Worm (Caenorhabditis elegans): ENCODE results near the gene K10D11.5.

Gene K10D11.5

DNA sequence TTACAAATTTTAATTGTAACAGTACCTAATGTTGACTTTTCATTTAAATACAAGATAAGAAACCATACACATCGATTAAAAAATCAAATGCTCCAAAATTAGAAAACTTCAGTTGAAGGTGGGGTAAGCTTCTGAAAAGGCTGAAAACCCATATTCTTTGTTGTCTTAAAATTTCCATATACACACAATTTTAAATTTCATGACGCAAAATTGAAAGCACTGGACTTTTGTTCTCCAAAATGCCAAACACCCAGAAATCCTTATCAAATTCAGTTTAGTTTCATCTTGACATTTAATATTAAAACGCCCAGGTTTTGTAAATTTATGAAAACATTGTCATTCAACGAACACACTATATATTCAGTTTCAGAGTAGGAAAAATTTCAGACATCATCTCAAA lies 31.5 kb downstream of the K10D11.5 start, which contains the start of gene F55G11.7:
F55G11.7 (plus strand) TSS at position 301 of the 400 bp plus-strand sequence.
- TF ChIP-seq hmg-4 (GFP tag; optimal IDR thresholded peaks at IDR 0.05) (no peak), sea-1 (GFP tag; conservative IDR thresholded peaks at IDR 0.05) (no peak), ets-7 (tag; optimal IDR thresholded peaks at IDR 0.05) (no peak), ama-1 (optimal IDR thresholded peaks at IDR 0.05) (no peak), pes-1 (GFP tag; IDR thresholded peaks at IDR 0.05) (no peak), scrt-1 (GFP tag; IDR thresholded peaks at IDR 0.05) (no peak), flt-1 (GFP tag; IDR thresholded peaks at IDR 0.05) (no peak), aly-1 (tag; optimal IDR thresholded peaks at IDR 0.05) (no peak), hmbx-1 (tag; optimal IDR thresholded peaks at IDR 0.05) (no peak), ceh-13 (GFP tag; optimal IDR thresholded peaks at IDR 0.05) (no peak), F13C5.2 (tag; optimal IDR thresholded peaks at IDR 0.05) (no peak), hnd-1 (tag; optimal IDR thresholded peaks at IDR 0.05) (no peak), tra-4 (tag; optimal IDR thresholded peaks at IDR 0.05) (no peak), ceh-36 (tag; optimal IDR thresholded peaks at IDR 0.05) (no peak), tbx-11 (GFP tag; IDR thresholded peaks at IDR 0.05) (no peak), B0310.2 (tag; optimal IDR thresholded peaks at IDR 0.05) (no peak), tbx-37 (GFP tag; conservative IDR thresholded peaks at IDR 0.05) (no peak)

DNA sequence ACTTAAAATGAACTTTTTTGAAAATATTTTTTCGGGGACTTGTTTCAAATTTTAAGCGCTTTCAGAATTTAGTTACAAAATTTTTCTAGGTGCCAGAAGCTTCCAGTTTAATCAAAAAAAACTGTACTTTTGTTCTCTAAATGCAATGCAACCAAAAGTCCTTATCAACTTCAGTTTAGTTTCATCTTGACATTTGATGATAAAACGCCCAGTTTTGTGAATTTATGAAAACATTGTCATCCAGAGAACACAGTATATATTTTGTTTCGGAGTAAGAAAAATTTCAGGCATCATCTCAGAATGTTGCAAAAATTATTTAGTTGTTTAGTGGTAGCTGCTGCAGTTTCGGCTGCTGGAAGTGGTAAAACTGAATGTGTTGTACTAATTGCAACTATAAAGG lies 33.9 kb downstream of the K10D11.5 start, which contains the start of gene F55G11.6:
F55G11.6 (plus strand) TSS at position 301 of the 400 bp plus-strand sequence.
- no peak for TF ChIP-seq sea-1 (GFP tag; conservative IDR thresholded peaks at IDR 0.05)
- TF ChIP-seq ceh-36 (tag; optimal IDR thresholded peaks at IDR 0.05) = no peak
- TF ChIP-seq hmbx-1 (tag; optimal IDR thresholded peaks at IDR 0.05) = no peak
- no peak for TF ChIP-seq flt-1 (GFP tag; IDR thresholded peaks at IDR 0.05)
- TF ChIP-seq scrt-1 (GFP tag; IDR thresholded peaks at IDR 0.05) = no peak
- no peak for TF ChIP-seq tbx-11 (GFP tag; IDR thresholded peaks at IDR 0.05)
- TF ChIP-seq hmg-4 (GFP tag; optimal IDR thresholded peaks at IDR 0.05) = no peak
- TF ChIP-seq tra-4 (tag; optimal IDR thresholded peaks at IDR 0.05) = no peak
- no peak for TF ChIP-seq pes-1 (GFP tag; IDR thresholded peaks at IDR 0.05)
- TF ChIP-seq hnd-1 (tag; optimal IDR thresholded peaks at IDR 0.05) = no peak
- TF ChIP-seq tbx-37 (GFP tag; conservative IDR thresholded peaks at IDR 0.05) = no peak
- TF ChIP-seq F13C5.2 (tag; optimal IDR thresholded peaks at IDR 0.05) = no peak
- no peak for TF ChIP-seq ceh-13 (GFP tag; optimal IDR thresholded peaks at IDR 0.05)
- TF ChIP-seq aly-1 (tag; optimal IDR thresholded peaks at IDR 0.05) = no peak
- TF ChIP-seq ets-7 (tag; optimal IDR thresholded peaks at IDR 0.05) = no peak
- TF ChIP-seq ama-1 (optimal IDR thresholded peaks at IDR 0.05) = no peak
- no peak for TF ChIP-seq B0310.2 (tag; optimal IDR thresholded peaks at IDR 0.05)

DNA sequence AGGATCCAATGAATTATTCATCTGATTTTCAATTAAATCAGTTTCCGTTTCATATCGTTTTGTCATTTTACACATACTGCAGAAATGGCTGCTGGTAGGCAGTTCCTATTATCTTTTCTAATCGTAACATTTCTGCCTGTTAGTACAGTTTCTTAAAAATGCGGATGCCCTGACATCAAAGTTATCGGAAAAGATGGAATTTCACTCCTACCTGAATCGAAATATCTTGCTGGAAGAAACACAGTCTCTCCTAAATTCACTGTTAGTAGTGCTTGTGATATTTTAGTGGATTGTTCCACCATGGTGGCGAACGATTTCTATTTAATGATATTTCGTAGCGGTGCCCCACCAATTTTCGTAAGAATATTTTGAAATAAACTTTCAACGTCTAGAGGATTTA lies 43.2 kb downstream of the K10D11.5 start, which contains the start of gene F55G11.10:
F55G11.10 (plus strand) TSS at position 301 of the 400 bp plus-strand sequence.
- TF ChIP-seq scrt-1 (GFP tag; IDR thresholded peaks at IDR 0.05) = no peak
- TF ChIP-seq B0310.2 (tag; optimal IDR thresholded peaks at IDR 0.05) = no peak
- TF ChIP-seq flt-1 (GFP tag; IDR thresholded peaks at IDR 0.05) = no peak
- TF ChIP-seq ceh-36 (tag; optimal IDR thresholded peaks at IDR 0.05) = no peak
- TF ChIP-seq hmbx-1 (tag; optimal IDR thresholded peaks at IDR 0.05) = no peak
- no peak for TF ChIP-seq ets-7 (tag; optimal IDR thresholded peaks at IDR 0.05)
- no peak for TF ChIP-seq tbx-11 (GFP tag; IDR thresholded peaks at IDR 0.05)
- TF ChIP-seq ama-1 (optimal IDR thresholded peaks at IDR 0.05) = no peak
- TF ChIP-seq tra-4 (tag; optimal IDR thresholded peaks at IDR 0.05) = no peak
- TF ChIP-seq ceh-13 (GFP tag; optimal IDR thresholded peaks at IDR 0.05) = no peak
- TF ChIP-seq sea-1 (GFP tag; conservative IDR thresholded peaks at IDR 0.05) = no peak
- no peak for TF ChIP-seq aly-1 (tag; optimal IDR thresholded peaks at IDR 0.05)
- TF ChIP-seq hnd-1 (tag; optimal IDR thresholded peaks at IDR 0.05) = no peak
- no peak for TF ChIP-seq F13C5.2 (tag; optimal IDR thresholded peaks at IDR 0.05)

DNA sequence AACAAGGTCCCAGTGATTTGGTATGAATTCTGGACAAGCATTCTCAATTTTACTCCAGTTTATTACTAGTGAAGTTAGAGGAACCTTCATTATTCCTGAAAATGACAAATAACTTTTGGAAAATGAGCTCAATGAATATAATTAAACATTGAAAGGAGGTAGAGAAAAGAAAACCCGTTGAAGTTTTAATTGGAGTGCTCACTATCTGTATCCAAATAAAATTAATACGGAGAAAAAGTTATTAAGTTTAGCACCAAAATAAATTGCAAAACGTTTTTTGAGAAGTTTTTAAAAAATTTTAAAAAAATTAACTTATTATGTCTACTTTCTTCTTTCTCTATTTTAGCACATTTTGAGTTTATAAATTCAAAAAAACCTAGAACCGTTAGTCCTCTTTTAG lies 45.2 kb downstream of the K10D11.5 start, which contains the start of gene F55G11.1:
F55G11.1 (minus strand) TSS at position 101 of the 400 bp plus-strand sequence.
- TF ChIP-seq pes-1 (GFP tag; IDR thresholded peaks at IDR 0.05) = no peak

DNA sequence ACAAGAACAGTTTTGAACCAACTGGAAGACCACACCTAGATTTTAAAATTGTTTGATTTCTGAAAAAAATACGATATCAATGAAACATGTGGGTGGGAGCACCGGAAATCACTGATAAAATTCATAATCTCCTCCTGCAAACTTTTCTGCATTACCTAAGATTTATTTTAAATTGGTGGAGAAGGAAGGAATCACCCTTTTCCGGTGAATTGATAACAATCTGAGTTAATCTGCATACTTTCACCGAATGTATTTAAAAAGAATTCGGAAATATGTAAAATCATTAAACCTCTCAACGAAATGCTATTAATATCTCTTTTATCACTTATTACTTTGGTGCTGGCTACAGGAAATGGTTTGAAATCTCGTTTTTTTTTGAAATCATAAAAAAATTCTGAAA lies 49.0 kb downstream of the K10D11.5 start, which contains the start of gene dct-19:
dct-19 (plus strand) TSS at position 301 of the 400 bp plus-strand sequence.
- TF ChIP-seq ceh-13 (GFP tag; optimal IDR thresholded peaks at IDR 0.05) (no peak), tbx-37 (GFP tag; conservative IDR thresholded peaks at IDR 0.05) (no peak), hmg-4 (GFP tag; optimal IDR thresholded peaks at IDR 0.05) (no peak), B0310.2 (tag; optimal IDR thresholded peaks at IDR 0.05) (no peak), hmbx-1 (tag; optimal IDR thresholded peaks at IDR 0.05) (no peak), sea-1 (GFP tag; conservative IDR thresholded peaks at IDR 0.05) (no peak), ceh-36 (tag; optimal IDR thresholded peaks at IDR 0.05) (no peak), ets-7 (tag; optimal IDR thresholded peaks at IDR 0.05) (no peak), hnd-1 (tag; optimal IDR thresholded peaks at IDR 0.05) (no peak), aly-1 (tag; optimal IDR thresholded peaks at IDR 0.05) (no peak), scrt-1 (GFP tag; IDR thresholded peaks at IDR 0.05) (no peak), tra-4 (tag; optimal IDR thresholded peaks at IDR 0.05) (no peak), tbx-11 (GFP tag; IDR thresholded peaks at IDR 0.05) (no peak), ama-1 (optimal IDR thresholded peaks at IDR 0.05) (no peak), F13C5.2 (tag; optimal IDR thresholded peaks at IDR 0.05) (no peak), pes-1 (GFP tag; IDR thresholded peaks at IDR 0.05) (no peak), flt-1 (GFP tag; IDR thresholded peaks at IDR 0.05) (no peak)

DNA sequence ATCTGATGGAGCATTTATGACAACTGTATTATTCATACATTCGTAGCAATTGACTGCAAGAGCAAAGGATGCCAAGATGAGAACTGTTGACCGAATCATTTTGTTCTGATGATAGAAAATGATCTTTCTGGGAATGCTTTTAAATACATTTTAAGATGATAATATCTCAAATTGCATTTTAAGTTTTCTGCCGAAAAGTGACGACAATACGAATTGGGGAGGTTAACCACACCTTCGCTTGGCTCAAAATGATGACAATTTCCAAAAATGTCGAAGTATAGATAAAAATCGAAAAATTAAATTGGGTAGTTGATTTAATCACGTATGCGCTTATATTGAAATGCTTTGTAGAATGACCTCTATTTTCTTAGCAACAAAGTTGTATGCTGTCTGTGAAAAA lies 50.4 kb downstream of the K10D11.5 start, which contains the start of gene dod-24:
dod-24 (minus strand) TSS at position 101 of the 400 bp plus-strand sequence.
- TF ChIP-seq tra-4 (tag; optimal IDR thresholded peaks at IDR 0.05) = no peak
- TF ChIP-seq ama-1 (optimal IDR thresholded peaks at IDR 0.05) = no peak
- no peak for TF ChIP-seq B0310.2 (tag; optimal IDR thresholded peaks at IDR 0.05)
